Fruit fly (Drosophila melanogaster): ENCODE measurements around the gene Phyhd1.

The Phyhd1 gene

dm6 chr3R:10667964-10668363 lies 12.8 kb downstream of the Phyhd1 start:
- no peak for TF ChIP-seq fd59A (GFP tag; optimal IDR thresholded peaks at IDR 0.05)

- no peak for TF ChIP-seq Sox15 (GFP tag; optimal IDR thresholded peaks at IDR 0.05)
- no peak for TF ChIP-seq svp (GFP tag)
- TF ChIP-seq CG32006 (GFP tag; optimal IDR thresholded peaks at IDR 0.05): peak; percentile 45
- peak; percentile 40 for TF ChIP-seq Sox14 (GFP tag; optimal IDR thresholded peaks at IDR 0.05)
- TF ChIP-seq Blimp-1 (GFP tag; optimal IDR thresholded peaks at IDR 0.05): no peak
- TF ChIP-seq CG11902 (GFP tag; optimal IDR thresholded peaks at IDR 0.05): no peak
- TF ChIP-seq Ets21C (GFP tag; optimal IDR thresholded peaks at IDR 0.05): no peak
- peak; percentile 55; the same call in 1 of the 3 replicates for TF ChIP-seq CG8119 (GFP tag; IDR thresholded peaks at IDR 0.05)
- peak; percentile 42 for TF ChIP-seq CG7368 (GFP tag; optimal IDR thresholded peaks at IDR 0.05)
- peak; percentile 47 for TF ChIP-seq CG9139 (GFP tag; optimal IDR thresholded peaks at IDR 0.05)
- TF ChIP-seq fkh (GFP tag; optimal IDR thresholded peaks at IDR 0.05): peak; percentile 13
- peak; percentile 77 for TF ChIP-seq eg (GFP tag; IDR thresholded peaks at IDR 0.05)
- TF ChIP-seq CG6276 (GFP tag; optimal IDR thresholded peaks at IDR 0.05): peak; percentile 41
- no peak for TF ChIP-seq CG31627 (GFP tag; optimal IDR thresholded peaks at IDR 0.05)
- TF ChIP-seq salr (GFP tag; optimal IDR thresholded peaks at IDR 0.05): peak; percentile 19 to 28
- peak; percentile 63 for TF ChIP-seq pdm3 (GFP tag; optimal IDR thresholded peaks at IDR 0.05)
- peak; percentile 4 for TF ChIP-seq topi (GFP tag; optimal IDR thresholded peaks at IDR 0.05)
- TF ChIP-seq CG10631 (GFP tag; optimal IDR thresholded peaks at IDR 0.05): no peak
- TF ChIP-seq CG11762 (GFP tag; optimal IDR thresholded peaks at IDR 0.05; ENCODE audit: insufficient read depth): no peak
- peak; percentile 10 for TF ChIP-seq CG16779 (tag; optimal IDR thresholded peaks at IDR 0.05)
- peak; percentile 63 for TF ChIP-seq CG3032 (tag; optimal IDR thresholded peaks at IDR 0.05)
- peak; percentile 63 for TF ChIP-seq dac (GFP tag; optimal IDR thresholded peaks at IDR 0.05)
- peak; percentile 44; the same call in 1 of the 2 replicates for TF ChIP-seq CG11294 (GFP tag; IDR thresholded peaks at IDR 0.05)
- no peak for TF ChIP-seq Eip93F (GFP tag; optimal IDR thresholded peaks at IDR 0.05)
- peak; percentile 9 for TF ChIP-seq dsx (GFP tag; optimal IDR thresholded peaks at IDR 0.05; ENCODE audit: poor library complexity, severe bottlenecking)
- TF ChIP-seq fd85E (GFP tag; optimal IDR thresholded peaks at IDR 0.05): no peak
- no peak for TF ChIP-seq vri (GFP tag; optimal IDR thresholded peaks at IDR 0.05)
- TF ChIP-seq CG6792 (GFP tag; optimal IDR thresholded peaks at IDR 0.05): no peak
- TF ChIP-seq esn (GFP tag; optimal IDR thresholded peaks at IDR 0.05): peak; percentile 28
- TF ChIP-seq CG4318 (GFP tag; optimal IDR thresholded peaks at IDR 0.05): no peak
- peak; percentile 52 for TF ChIP-seq spab (GFP tag; optimal IDR thresholded peaks at IDR 0.05)
- TF ChIP-seq Eip78C (GFP tag): peak; percentile 83
- TF ChIP-seq CG6808 (GFP tag; optimal IDR thresholded peaks at IDR 0.05): peak; percentile 60
- TF ChIP-seq Hr39 (GFP tag; optimal IDR thresholded peaks at IDR 0.05): no peak
- no peak for TF ChIP-seq CG8632 (GFP tag; optimal IDR thresholded peaks at IDR 0.05)
- TF ChIP-seq fd59A (GFP tag; optimal IDR thresholded peaks at IDR 0.05): peak; percentile 40
- TF ChIP-seq CG6163 (GFP tag; IDR thresholded peaks at IDR 0.05): peak; percentile 84
- TF ChIP-seq net (GFP tag; optimal IDR thresholded peaks at IDR 0.05): peak; percentile 51
- peak; percentile 30 for TF ChIP-seq Lpt (GFP tag; optimal IDR thresholded peaks at IDR 0.05)
- no peak for TF ChIP-seq cyc (GFP tag; optimal IDR thresholded peaks at IDR 0.05)
- no peak for TF ChIP-seq lz (GFP tag; optimal IDR thresholded peaks at IDR 0.05)
- peak; percentile 33 for TF ChIP-seq acj6 (GFP tag; optimal IDR thresholded peaks at IDR 0.05)
- TF ChIP-seq Met (GFP tag; optimal IDR thresholded peaks at IDR 0.05): peak; percentile 52
- peak; percentile 54 for TF ChIP-seq CG10669 (GFP tag; optimal IDR thresholded peaks at IDR 0.05)
- TF ChIP-seq Ets96B (tag; optimal IDR thresholded peaks at IDR 0.05): peak; percentile 48
- no peak for TF ChIP-seq Sox102F (GFP tag; optimal IDR thresholded peaks at IDR 0.05)
- TF ChIP-seq CG1621 (tag; optimal IDR thresholded peaks at IDR 0.05): peak; percentile 64
- TF ChIP-seq CG8319 (GFP tag; optimal IDR thresholded peaks at IDR 0.05): peak; percentile 23
- TF ChIP-seq Smox (GFP tag; optimal IDR thresholded peaks at IDR 0.05): no peak
- peak; percentile 43 for TF ChIP-seq OdsH (GFP tag; optimal IDR thresholded peaks at IDR 0.05)
Observed at dm6 chr3R:10664942-10665341, 15.8 kb downstream of the Phyhd1 start.
